Fruit fly (Drosophila melanogaster) S2 (cell line): ENCODE results near the gene Hsp23.

Source experiments
- CG8478 ChIP-seq: fragments of >200 bp; optimal IDR thresholded peaks from 2 replicates; lab custom pipeline; 2018
- CTCF ChIP-seq, 2 experiments: fragments of >200 bp; optimal IDR thresholded peaks; 2 replicates each; lab custom pipeline; 2018

DNA sequence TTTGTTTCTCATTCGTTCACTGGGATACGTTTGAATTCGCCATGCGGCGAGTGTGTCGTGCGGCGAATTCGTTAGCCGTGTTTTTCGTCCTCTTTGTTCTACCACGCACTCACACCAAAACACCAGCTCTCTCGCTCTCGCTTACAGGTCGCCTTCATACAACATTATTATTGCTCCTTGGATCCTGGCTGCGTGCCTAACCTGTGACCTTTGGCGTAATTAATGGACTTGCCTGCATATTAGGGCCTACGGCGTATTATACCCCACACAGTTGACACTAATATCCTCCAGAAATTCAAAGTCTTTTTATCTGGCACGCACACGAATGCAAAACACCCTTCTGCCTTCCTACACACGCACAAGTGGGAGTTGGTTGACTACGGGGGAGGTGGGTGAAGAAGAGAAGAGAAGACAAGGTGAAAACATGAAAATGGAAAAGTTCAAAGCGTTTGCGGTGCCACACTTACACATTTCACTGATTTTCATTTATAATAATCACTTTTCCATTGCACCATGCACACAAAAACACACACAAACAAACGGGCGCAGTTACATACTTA lies 28.4 kb downstream of the Hsp23 start:
- TF ChIP-seq CG8478, result no peak
- no peak for TF ChIP-seq CTCF (optimal IDR thresholded peaks at IDR 0.05; lab: Kevin White, UChicago)
